Fruit fly (Drosophila melanogaster) whole organism, adult: Measurements from ENCODE around the gene CG5254.

Experiments
- CG11617 ChIP-seq: fragments of 200-800 bp; sonication (Bioruptor generic); optimal IDR thresholded peaks from 2 replicates; lab custom pipeline; 2017; ENCODE audit warnings: mild to moderate bottlenecking, missing biosample characterization, missing genetic modification reagents, missing genetic modification characterization
- CG12768 ChIP-seq: fragments of 200-800 bp; sonication (Bioruptor generic); optimal IDR thresholded peaks from 2 replicates; lab custom pipeline; 2017; ENCODE audit warnings: missing biosample characterization, missing genetic modification characterization, mild to moderate bottlenecking, moderate library complexity, missing genetic modification reagents
- CG14711 ChIP-seq: fragments of 200-800 bp; sonication (Bioruptor generic); optimal IDR thresholded peaks from 2 replicates; lab custom pipeline; 2018; ENCODE audit warnings: missing biosample characterization, mild to moderate bottlenecking, missing genetic modification characterization, moderate library complexity
- CG1620 ChIP-seq: fragments of 200-800 bp; sonication (Bioruptor generic); optimal IDR thresholded peaks from 2 replicates; lab custom pipeline; 2016; ENCODE audit warnings: missing biosample characterization, missing genetic modification characterization
- CG33017 ChIP-seq: fragments of 200-800 bp; sonication (Bioruptor generic); optimal IDR thresholded peaks from 2 replicates; lab custom pipeline; 2018; ENCODE audit warnings: missing biosample characterization, mild to moderate bottlenecking, missing genetic modification characterization, moderate library complexity
- CG5204 ChIP-seq: fragments of 200-800 bp; sonication (Bioruptor generic); optimal IDR thresholded peaks from 2 replicates; lab custom pipeline; 2016; ENCODE audit warnings: missing biosample characterization, missing genetic modification characterization
- CG7045 ChIP-seq: fragments of 200-800 bp; sonication (Bioruptor generic); optimal IDR thresholded peaks from 2 replicates; lab custom pipeline; 2017; ENCODE audit warnings: missing biosample characterization, mild to moderate bottlenecking, missing genetic modification characterization
- CG7101 ChIP-seq: fragments of 200-800 bp; sonication (Bioruptor generic); optimal IDR thresholded peaks from 2 replicates; lab custom pipeline; 2018; ENCODE audit warnings: missing biosample characterization, mild to moderate bottlenecking, missing genetic modification characterization, moderate library complexity
- Clk ChIP-seq: fragments of 200-800 bp; sonication (Bioruptor generic); optimal IDR thresholded peaks from 2 replicates; lab custom pipeline; 2017; ENCODE audit warnings: missing biosample characterization, missing genetic modification characterization
- Crg-1 ChIP-seq: fragments of 200-800 bp; sonication (Bioruptor generic); optimal IDR thresholded peaks from 2 replicates; lab custom pipeline; 2016; ENCODE audit warnings: missing biosample characterization, missing genetic modification characterization
- Hr96 ChIP-seq: fragments of 200-800 bp; sonication (Bioruptor generic); optimal IDR thresholded peaks from 2 replicates; lab custom pipeline; 2016; ENCODE audit warnings: missing biosample characterization, missing genetic modification characterization
- Mnt ChIP-seq: fragments of 200-800 bp; sonication (Bioruptor generic); optimal IDR thresholded peaks from 2 replicates; lab custom pipeline; 2016; ENCODE audit warnings: missing biosample characterization, mild to moderate bottlenecking, missing genetic modification characterization
- bab1 ChIP-seq: fragments of 200-800 bp; sonication (Bioruptor generic); optimal IDR thresholded peaks from 3 replicates; lab custom pipeline; 2019; ENCODE audit warnings: missing biosample characterization, mild to moderate bottlenecking, missing genetic modification characterization, moderate library complexity
- cic ChIP-seq: fragments of 200-800 bp; sonication (Bioruptor generic); optimal IDR thresholded peaks from 2 replicates; lab custom pipeline; 2017; ENCODE audit warnings: missing biosample characterization, mild to moderate bottlenecking, missing genetic modification characterization, moderate library complexity
- cnc ChIP-seq, 2 experiments: fragments of >200 bp; optimal IDR thresholded peaks; 2 replicates each; lab custom pipeline; 2017
- kay ChIP-seq: fragments of 200-800 bp; sonication (Bioruptor generic); peaks from one replicate; lab custom pipeline; 2016; ENCODE audit warnings: missing biosample characterization, missing genetic modification characterization, borderline replicate concordance
- ovo ChIP-seq: fragments of 200-800 bp; sonication (Bioruptor generic); optimal IDR thresholded peaks from 2 replicates; lab custom pipeline; 2016; ENCODE audit warnings: missing biosample characterization, missing genetic modification characterization
- pad ChIP-seq: fragments of 200-800 bp; sonication (Bioruptor generic); optimal IDR thresholded peaks from 3 replicates; lab custom pipeline; 2017; ENCODE audit warnings: missing biosample characterization, missing genetic modification characterization, mild to moderate bottlenecking, moderate library complexity, missing genetic modification reagents
- tj ChIP-seq: fragments of 200-800 bp; sonication (Bioruptor generic); optimal IDR thresholded peaks from 3 replicates; lab custom pipeline; 2017; ENCODE audit warnings: missing biosample characterization, mild to moderate bottlenecking, missing genetic modification characterization, moderate library complexity
- toe ChIP-seq: fragments of 200-800 bp; sonication (Bioruptor generic); optimal IDR thresholded peaks from 2 replicates; lab custom pipeline; 2016; ENCODE audit warnings: missing biosample characterization, missing genetic modification characterization

Gene CG5254

dm6 chrX:750047-750446, at the start of gene CG5254:
TSS of gene CG5254 (plus strand) at chrX:750347.
- TF ChIP-seq bab1 (GFP tag; lab: Kevin White, UChicago) (no peak), Hr96 (no peak), ovo (no peak), cic (no peak), CG12768 (GFP tag; lab: Kevin White, UChicago) (no peak), CG1620 (GFP tag; lab: Kevin White, UChicago) (no peak), CG5204 (no peak), toe (GFP tag; lab: Kevin White, UChicago) (no peak), Mnt (GFP tag; lab: Kevin White, UChicago) (no peak), CG14711 (tag; lab: Kevin White, UChicago) (no peak), CG7101 (tag; lab: Kevin White, UChicago) (no peak), cnc (optimal IDR thresholded peaks at IDR 0.05; lab: Kevin White, UChicago) (no peak), CG7045 (GFP tag; lab: Kevin White, UChicago) (no peak), CG11617 (no peak), kay (GFP tag; lab: Kevin White, UChicago) (no peak), CG33017 (tag; lab: Kevin White, UChicago) (no peak), Clk (GFP tag; lab: Kevin White, UChicago) (no peak)

DNA sequence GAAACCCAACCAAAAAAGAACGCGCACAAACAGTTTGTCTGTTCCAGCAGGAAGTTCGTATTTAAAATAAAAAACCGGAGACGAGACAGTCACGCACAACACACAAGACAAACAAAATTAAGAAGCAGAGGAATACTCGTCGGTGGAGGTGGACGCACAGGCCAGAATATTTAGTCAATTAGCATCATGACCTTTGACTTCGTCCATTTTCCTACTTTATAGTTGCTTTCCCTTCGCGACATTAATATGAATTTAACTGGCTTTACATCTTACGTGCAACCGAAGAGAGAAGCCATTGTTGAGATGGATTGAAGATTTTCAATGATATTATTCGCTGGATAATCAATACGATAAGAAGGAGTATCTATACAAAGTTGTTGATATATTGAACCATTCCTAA, 47.7 kb upstream of the CG5254 start:
- no peak for TF ChIP-seq Mnt (GFP tag; lab: Kevin White, UChicago)
- no peak for TF ChIP-seq CG14711 (tag; lab: Kevin White, UChicago)
- no peak for TF ChIP-seq CG5204
- TF ChIP-seq CG11617, result no peak
- no peak for TF ChIP-seq CG1620 (GFP tag; lab: Kevin White, UChicago)

DNA sequence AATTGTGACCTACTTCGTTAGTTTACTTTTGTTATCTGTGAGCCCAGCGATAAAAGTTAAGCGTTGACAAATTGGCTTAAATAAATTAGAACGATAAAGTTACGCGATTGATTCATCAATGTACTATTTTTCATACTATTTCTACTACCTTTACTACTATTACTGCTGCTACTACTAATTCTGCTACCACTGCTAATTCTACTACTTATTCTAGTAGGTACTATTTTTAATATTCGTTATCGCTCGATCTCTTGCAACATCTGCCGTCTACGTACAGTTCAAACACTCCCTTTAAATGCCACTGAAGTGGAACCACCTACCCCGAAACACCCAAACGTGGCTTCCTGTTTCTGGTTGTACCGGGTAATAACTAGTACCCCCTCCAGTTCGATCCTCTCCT, 40.7 kb upstream of the CG5254 start:
- TF ChIP-seq ovo (no peak), kay (GFP tag; lab: Kevin White, UChicago) (no peak), cnc (optimal IDR thresholded peaks at IDR 0.05; lab: Kevin White, UChicago) (no peak), Clk (GFP tag; lab: Kevin White, UChicago) (no peak), CG7101 (tag; lab: Kevin White, UChicago) (no peak), Mnt (GFP tag; lab: Kevin White, UChicago) (no peak), CG1620 (GFP tag; lab: Kevin White, UChicago) (no peak), CG5204 (no peak), pad (GFP tag; lab: Kevin White, UChicago) (no peak), CG12768 (GFP tag; lab: Kevin White, UChicago) (no peak), CG14711 (tag; lab: Kevin White, UChicago) (no peak), bab1 (GFP tag; lab: Kevin White, UChicago) (no peak), Hr96 (no peak), tj (GFP tag; lab: Kevin White, UChicago) (no peak), CG7045 (GFP tag; lab: Kevin White, UChicago) (no peak), CG11617 (no peak), toe (GFP tag; lab: Kevin White, UChicago) (no peak), Crg-1 (GFP tag; lab: Kevin White, UChicago) (no peak), cic (no peak), CG33017 (tag; lab: Kevin White, UChicago) (no peak)

DNA sequence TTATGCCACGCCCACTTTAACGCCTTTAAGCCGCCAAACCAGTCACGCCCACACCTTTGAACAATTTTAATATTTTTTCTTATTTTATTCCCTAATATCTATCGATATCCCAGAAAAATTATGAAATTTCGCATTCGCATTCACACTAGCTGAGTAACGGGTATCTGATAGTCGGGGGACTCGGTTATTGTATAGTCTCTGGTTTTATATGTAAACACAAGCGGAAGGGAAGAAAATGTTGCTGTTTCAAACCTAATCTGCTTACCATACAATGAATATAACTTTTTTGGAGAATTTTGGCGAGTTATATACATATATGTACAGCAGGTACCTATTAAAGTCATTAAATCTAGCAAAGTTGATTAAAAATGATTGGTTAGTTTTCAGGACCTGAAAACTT, 39.2 kb upstream of the CG5254 start:
- no peak for TF ChIP-seq CG12768 (GFP tag; lab: Kevin White, UChicago)

- TF ChIP-seq toe (GFP tag; lab: Kevin White, UChicago), result no peak
- no peak for TF ChIP-seq CG14711 (tag; lab: Kevin White, UChicago)
- TF ChIP-seq cic, result no peak
- no peak for TF ChIP-seq tj (GFP tag; lab: Kevin White, UChicago)
Measured at dm6 chrX:711852-712251, 38.3 kb upstream of the CG5254 start.

DNA sequence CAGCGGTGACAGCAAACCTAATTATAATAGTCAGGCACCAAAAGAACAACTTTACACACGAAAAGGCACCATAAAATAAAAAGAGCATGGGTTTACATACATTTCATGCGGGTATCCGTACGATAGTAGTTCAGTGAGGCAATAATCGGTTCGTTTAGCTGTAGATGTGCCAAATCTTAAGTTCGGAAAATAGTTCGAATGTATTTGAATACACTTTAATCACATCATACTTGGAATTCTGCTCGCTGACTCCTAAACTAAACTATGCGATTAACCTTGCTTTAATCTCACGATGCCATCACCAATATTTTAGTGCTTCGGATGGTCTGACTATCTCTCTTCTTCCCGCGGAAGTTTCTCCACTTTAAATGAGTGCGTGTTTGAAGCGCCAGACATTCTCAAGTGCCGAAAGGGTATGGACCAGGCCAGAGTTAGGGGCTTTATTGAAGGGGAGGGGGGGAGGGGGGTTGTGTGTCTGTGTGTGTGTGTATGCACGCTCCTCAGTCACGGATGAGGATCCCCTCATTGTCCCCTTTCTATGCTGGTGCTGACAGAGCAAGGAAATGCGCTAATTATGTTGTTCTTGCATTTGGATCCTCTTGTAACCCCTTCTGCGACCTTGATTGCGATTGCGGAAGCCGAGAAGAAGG, 36.8 kb upstream of the CG5254 start:
- TF ChIP-seq toe (GFP tag; lab: Kevin White, UChicago), result no peak
- no peak for TF ChIP-seq Hr96
- no peak for TF ChIP-seq Crg-1 (GFP tag; lab: Kevin White, UChicago)
- TF ChIP-seq kay (GFP tag; lab: Kevin White, UChicago), result no peak
- TF ChIP-seq CG14711 (tag; lab: Kevin White, UChicago), result no peak
- no peak for TF ChIP-seq ovo
- TF ChIP-seq CG11617, result no peak

dm6 chrX:715383-715782, 34.8 kb upstream of the CG5254 start:
- TF ChIP-seq cic (no peak), CG33017 (tag; lab: Kevin White, UChicago) (no peak), CG7045 (GFP tag; lab: Kevin White, UChicago) (no peak), CG12768 (GFP tag; lab: Kevin White, UChicago) (no peak), Mnt (GFP tag; lab: Kevin White, UChicago) (no peak), toe (GFP tag; lab: Kevin White, UChicago) (no peak), tj (GFP tag; lab: Kevin White, UChicago) (no peak), CG1620 (GFP tag; lab: Kevin White, UChicago) (no peak), CG11617 (no peak), pad (GFP tag; lab: Kevin White, UChicago) (no peak)
